Worm (Caenorhabditis elegans): Measurements from ENCODE around the gene T27C5.10.
"Not testable (repeated sequence)": the region's sequence is repeated elsewhere in the genome, so short reads cannot be mapped to it uniquely, and the experiment has no call there.

The T27C5.10 gene

DNA sequence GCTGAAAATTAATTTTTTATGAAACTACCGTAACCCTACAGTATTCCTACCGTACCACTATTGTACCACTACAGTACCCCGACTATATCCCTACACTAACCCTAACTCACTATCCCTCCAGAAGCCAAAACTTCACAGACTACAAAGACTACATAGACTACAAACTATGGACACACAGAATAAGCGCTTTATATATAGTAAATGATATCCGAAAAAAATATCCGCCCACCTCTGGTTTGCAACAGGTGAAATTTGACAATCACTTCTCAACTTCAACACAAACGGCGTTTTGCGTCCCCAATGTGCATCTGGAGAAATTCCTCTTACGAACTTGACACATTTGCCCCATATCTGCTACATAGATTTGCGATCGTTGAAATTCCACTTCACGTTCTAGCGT lies 20.0 kb downstream of the T27C5.10 start, which contains the start of gene srh-132:
Gene srh-132, plus strand, starts transcription at position 301 of the 400 bp plus-strand sequence.
- TF ChIP-seq ceh-62 (tag; optimal IDR thresholded peaks at IDR 0.05); nhr-11 (tag; optimal IDR thresholded peaks at IDR 0.05); ZK337.2 (GFP tag; IDR thresholded peaks at IDR 0.05): not testable (repeated sequence)

DNA sequence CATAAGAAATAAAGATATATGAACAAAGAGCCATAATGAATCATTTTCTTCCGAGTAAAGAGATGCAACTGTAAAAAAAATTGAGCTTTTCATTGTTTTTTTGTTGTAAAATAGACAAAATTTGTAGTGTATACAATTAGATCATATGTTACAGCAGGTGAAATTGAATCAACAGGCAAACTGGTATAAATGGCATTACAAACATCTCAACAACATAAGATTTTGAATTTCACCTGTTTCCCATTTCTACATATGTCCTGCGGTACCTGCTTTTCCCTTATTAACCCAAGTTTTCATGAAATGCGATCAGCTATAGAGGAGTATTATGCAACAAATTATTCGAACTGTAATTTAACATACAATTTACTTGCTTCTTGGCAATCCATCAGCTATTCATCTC lies 34.6 kb downstream of the T27C5.10 start, which contains the start of gene srh-120:
Gene srh-120, plus strand, starts transcription at position 301 of the 400 bp plus-strand sequence.
- TF ChIP-seq daf-19 (GFP tag; conservative IDR thresholded peaks at IDR 0.05), result no peak
- peak; percentile 6 for TF ChIP-seq aha-1 (tag)

DNA sequence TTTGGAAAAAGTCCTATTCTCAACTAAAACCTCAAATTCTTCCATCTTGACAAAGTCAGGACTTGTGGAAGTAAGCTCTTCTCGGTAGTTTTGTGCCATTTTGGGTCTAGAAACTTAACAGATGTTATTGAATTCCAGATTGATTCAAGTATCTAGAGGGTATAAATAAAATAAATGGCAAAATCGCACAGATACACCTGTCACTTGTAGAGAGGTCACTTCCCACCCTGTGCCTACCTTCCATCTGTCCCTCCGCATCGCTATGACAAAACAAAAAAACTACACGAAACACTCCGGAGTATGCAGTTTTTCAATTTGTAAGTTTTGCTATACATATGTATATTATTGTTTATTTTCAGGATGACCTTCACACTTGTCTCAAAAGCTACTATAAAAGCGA lies 50.0 kb downstream of the T27C5.10 start, which contains the start of gene Y20C6A.4:
Gene Y20C6A.4, plus strand, starts transcription at position 301 of the 400 bp plus-strand sequence.
- no peak for TF ChIP-seq F44E2.7 (GFP tag; IDR thresholded peaks at IDR 0.05)
- TF ChIP-seq madf-5 (GFP tag; IDR thresholded peaks at IDR 0.05), result no peak
- no peak for TF ChIP-seq daf-19 (GFP tag; conservative IDR thresholded peaks at IDR 0.05)
- no peak for TF ChIP-seq madf-9 (GFP tag; conservative IDR thresholded peaks at IDR 0.05)
- TF ChIP-seq dpl-1 (GFP tag; optimal IDR thresholded peaks at IDR 0.05), result no peak
- TF ChIP-seq ceh-20 (GFP tag; IDR thresholded peaks at IDR 0.05), result no peak
- TF ChIP-seq unc-39 (tag; optimal IDR thresholded peaks at IDR 0.05), result no peak
- no peak for TF ChIP-seq lin-38 (GFP tag; IDR thresholded peaks at IDR 0.05)
- TF ChIP-seq ctbp-1 (GFP tag; IDR thresholded peaks at IDR 0.05), result no peak
- TF ChIP-seq nhr-77 (tag; optimal IDR thresholded peaks at IDR 0.05), result no peak
- no peak for TF ChIP-seq set-16 (GFP tag; IDR thresholded peaks at IDR 0.05)
- no peak for TF ChIP-seq ama-1 (optimal IDR thresholded peaks at IDR 0.05)
- TF ChIP-seq nhr-10 (tag; optimal IDR thresholded peaks at IDR 0.05), result no peak

All from whole organism, L4 larva.